Worm (Caenorhabditis elegans) whole organism, L1 larva: ENCODE results near the gene kin-29.

Source experiments
- C16A3.4 ChIP-seq: fragments of 150-350 bp; optimal IDR thresholded peaks from 2 replicates; lab custom pipeline; 2014; ENCODE audit warnings: missing biosample characterization, missing genetic modification characterization
- C34B4.2 ChIP-seq: sonication (generic microtip); optimal IDR thresholded peaks from 2 replicates; lab custom pipeline; 2017; ENCODE audit warnings: mild to moderate bottlenecking, missing genetic modification characterization, missing compliant biosample characterization
- F16B12.6 ChIP-seq: fragments of 150-350 bp; optimal IDR thresholded peaks from 2 replicates; lab custom pipeline; 2014; ENCODE audit warnings: missing biosample characterization, missing genetic modification characterization
- Y116A8C.19 ChIP-seq: sonication (generic microtip); optimal IDR thresholded peaks from 2 replicates; lab custom pipeline; 2016; ENCODE audit warnings: missing compliant biosample characterization, missing genetic modification characterization, borderline replicate concordance
- alr-1 ChIP-seq: fragments of 200-800 bp; sonication (Bioruptor generic); optimal IDR thresholded peaks from 2 replicates; lab custom pipeline; 2018; ENCODE audit warnings: borderline replicate concordance, mild to moderate bottlenecking, missing genetic modification characterization, missing compliant biosample characterization
- ceh-63 ChIP-seq: fragments of 200-800 bp; sonication (Bioruptor generic); optimal IDR thresholded peaks from 2 replicates; lab custom pipeline; 2018; ENCODE audit warnings: mild to moderate bottlenecking, missing genetic modification characterization, missing compliant biosample characterization
- ceh-82 ChIP-seq, 3 experiments: fragments of 150-350 bp in 1 of 3; sonication (generic microtip) in 2 of 3; optimal IDR thresholded peaks; 2 replicates each; lab custom pipeline; 2014 to 2017; ENCODE audit warnings: missing biosample characterization in 3 of 3, missing genetic modification characterization in 3 of 3
- dpl-1 ChIP-seq, 3 experiments: fragments of 150-350 bp in 2 of 3; sonication (generic microtip) in 1 of 3; optimal IDR thresholded peaks; 2 replicates each; lab custom pipeline; 2014 to 2017; ENCODE audit warnings: missing biosample characterization in 3 of 3, missing genetic modification characterization in 3 of 3, missing genetic modification reagents in 3 of 3
- dsc-1 ChIP-seq: sonication (generic microtip); optimal IDR thresholded peaks from 2 replicates; lab custom pipeline; 2016; ENCODE audit warnings: mild to moderate bottlenecking, missing genetic modification characterization, missing compliant biosample characterization
- efl-1 ChIP-seq, 4 experiments: fragments of 150-350 bp; optimal IDR thresholded peaks in 3 of 4; peaks in 1 of 4; 1 replicate in 1 of 4; 2 replicates in 3 of 4; lab custom pipeline; 2014; ENCODE audit warnings: missing biosample characterization in 2 of 4, missing genetic modification characterization in 2 of 4, missing genetic modification reagents in 2 of 4
- elt-2 ChIP-seq: sonication (generic microtip); optimal IDR thresholded peaks from 2 replicates; lab custom pipeline; 2016; ENCODE audit warnings: missing genetic modification characterization, mild to moderate bottlenecking, inconsistent platforms, missing compliant biosample characterization, missing genetic modification reagents
- fkh-10 ChIP-seq: sonication (generic microtip); optimal IDR thresholded peaks from 2 replicates; lab custom pipeline; 2017; ENCODE audit warnings: missing biosample characterization, missing genetic modification reagents, missing genetic modification characterization
- fkh-4 ChIP-seq: sonication (generic microtip); optimal IDR thresholded peaks from 2 replicates; lab custom pipeline; 2016; ENCODE audit warnings: missing compliant biosample characterization, missing genetic modification characterization, borderline replicate concordance
- fkh-8 ChIP-seq: sonication (generic microtip); optimal IDR thresholded peaks from 2 replicates; lab custom pipeline; 2016; ENCODE audit warnings: mild to moderate bottlenecking, missing genetic modification characterization, missing compliant biosample characterization
- fos-1 ChIP-seq: fragments of 150-350 bp; optimal IDR thresholded peaks from 2 replicates; lab custom pipeline; 2014; ENCODE audit warnings: missing biosample characterization, missing genetic modification characterization
- irx-1 ChIP-seq: sonication (generic microtip); optimal IDR thresholded peaks from 2 replicates; lab custom pipeline; 2016; ENCODE audit warnings: missing genetic modification characterization, missing compliant biosample characterization
- isw-1 ChIP-seq: fragments of 200-800 bp; sonication (Bioruptor generic); IDR thresholded peaks from 2 replicates; pipeline ENCODE4 v1.3.6; 2022; ENCODE audit warnings: missing genetic modification characterization, missing compliant biosample characterization
- lin-13 ChIP-seq: fragments of 150-350 bp; optimal IDR thresholded peaks from 2 replicates; lab custom pipeline; 2014; ENCODE audit warnings: missing biosample characterization, missing genetic modification reagents, missing genetic modification characterization
- lin-39 ChIP-seq: fragments of 150-350 bp; optimal IDR thresholded peaks from 2 replicates; lab custom pipeline; 2014; ENCODE audit warnings: missing biosample characterization, missing genetic modification reagents, missing genetic modification characterization
- lsy-2 ChIP-seq, 2 experiments: fragments of 150-350 bp; optimal IDR thresholded peaks; 2 replicates each; lab custom pipeline; 2014; ENCODE audit warnings: missing biosample characterization in 2 of 2, missing genetic modification characterization in 2 of 2
- mab-9 ChIP-seq: fragments of 200-800 bp; sonication (Bioruptor generic); IDR thresholded peaks from 2 replicates; pipeline ENCODE4 v1.3.6; 2022; ENCODE audit warnings: missing genetic modification reagents, missing genetic modification characterization, missing compliant biosample characterization
- nhr-11 ChIP-seq: fragments of 150-350 bp; optimal IDR thresholded peaks from 2 replicates; lab custom pipeline; 2014; ENCODE audit warnings: missing biosample characterization, missing genetic modification characterization
- nhr-19 ChIP-seq: fragments of 200-800 bp; sonication (Bioruptor generic); conservative IDR thresholded peaks from 2 replicates; pipeline ENCODE4 v1.3.6; 2022; ENCODE audit warnings: missing genetic modification characterization, missing compliant biosample characterization
- nhr-47 ChIP-seq: sonication (generic microtip); optimal IDR thresholded peaks from 2 replicates; lab custom pipeline; 2016; ENCODE audit warnings: mild to moderate bottlenecking, missing genetic modification characterization, moderate library complexity, missing compliant biosample characterization
- nhr-71 ChIP-seq: sonication (generic microtip); optimal IDR thresholded peaks from 2 replicates; lab custom pipeline; 2016; ENCODE audit warnings: mild to moderate bottlenecking, missing genetic modification characterization, moderate library complexity, missing compliant biosample characterization
- nhr-76 ChIP-seq: sonication (generic microtip); optimal IDR thresholded peaks from 2 replicates; lab custom pipeline; 2017; ENCODE audit warnings: missing biosample characterization, missing genetic modification characterization
- nhr-85 ChIP-seq: sonication (generic microtip); peaks from one replicate; lab custom pipeline; 2016; ENCODE audit warnings: missing genetic modification characterization, inconsistent platforms, missing compliant biosample characterization
- pax-3 ChIP-seq: fragments of 200-800 bp; sonication (Bioruptor generic); optimal IDR thresholded peaks from 2 replicates; lab custom pipeline; 2018; ENCODE audit warnings: mild to moderate bottlenecking, missing genetic modification characterization, moderate library complexity, missing compliant biosample characterization
- pqm-1 ChIP-seq: sonication (generic microtip); optimal IDR thresholded peaks from 3 replicates; lab custom pipeline; 2017; ENCODE audit warnings: missing biosample characterization, missing genetic modification characterization
- rnt-1 ChIP-seq: sonication (generic microtip); optimal IDR thresholded peaks from 2 replicates; lab custom pipeline; 2016; ENCODE audit warnings: mild to moderate bottlenecking, missing genetic modification characterization, moderate library complexity, missing compliant biosample characterization
- snpc-4 ChIP-seq: fragments of 150-350 bp; optimal IDR thresholded peaks from 2 replicates; lab custom pipeline; 2014; ENCODE audit warnings: missing biosample characterization, missing genetic modification characterization
- sox-4 ChIP-seq: sonication (generic microtip); optimal IDR thresholded peaks from 2 replicates; lab custom pipeline; 2016; ENCODE audit warnings: missing genetic modification characterization, missing compliant biosample characterization
- sptf-1 ChIP-seq: fragments of 150-350 bp; optimal IDR thresholded peaks from 2 replicates; lab custom pipeline; 2014; ENCODE audit warnings: missing biosample characterization, missing genetic modification characterization
- sup-37 ChIP-seq: fragments of 200-800 bp; sonication (Bioruptor generic); optimal IDR thresholded peaks from 2 replicates; lab custom pipeline; 2018; ENCODE audit warnings: mild to moderate bottlenecking, missing genetic modification characterization, missing compliant biosample characterization
- tbx-2 ChIP-seq: sonication (generic microtip); optimal IDR thresholded peaks from 2 replicates; lab custom pipeline; 2016; ENCODE audit warnings: missing genetic modification characterization, missing compliant biosample characterization
- tlp-1 ChIP-seq: fragments of 150-350 bp; optimal IDR thresholded peaks from 2 replicates; lab custom pipeline; 2014; ENCODE audit warnings: missing biosample characterization, missing genetic modification characterization
- unc-98 ChIP-seq: fragments of 200-800 bp; sonication (Bioruptor generic); IDR thresholded peaks from 2 replicates; pipeline ENCODE4 v1.3.6; 2022; ENCODE audit warnings: missing genetic modification characterization, missing compliant biosample characterization
- vab-15 ChIP-seq: sonication (generic microtip); optimal IDR thresholded peaks from 2 replicates; lab custom pipeline; 2017; ENCODE audit warnings: missing genotype, mild to moderate bottlenecking, missing genetic modification characterization, missing compliant biosample characterization
- xbp-1 ChIP-seq: sonication (generic microtip); optimal IDR thresholded peaks from 2 replicates; lab custom pipeline; 2016; ENCODE audit warnings: missing genetic modification characterization, missing compliant biosample characterization
- ztf-4 ChIP-seq: fragments of 150-350 bp; optimal IDR thresholded peaks from 2 replicates; lab custom pipeline; 2014; ENCODE audit warnings: missing biosample characterization, missing genetic modification characterization

kin-29 gene

ce11 chrX:2857070-2857825 lies 5.0 kb upstream of the kin-29 start, which contains the start of gene tra-4 (continued):
- TF ChIP-seq lin-13 (GFP tag; lab: Kevin White, UChicago) = no peak
- no peak for TF ChIP-seq C34B4.2 (tag; lab: Kevin White, UChicago)

- TF ChIP-seq nhr-47 (tag; lab: Kevin White, UChicago) (peak; percentile 61), sox-4 (peak; percentile 49), C34B4.2 (tag; lab: Kevin White, UChicago) (no peak), dsc-1 (tag; lab: Kevin White, UChicago) (peak; percentile 94), pqm-1 (tag; lab: Kevin White, UChicago) (no peak), fkh-4 (tag; lab: Kevin White, UChicago) (peak; percentile 46), fkh-8 (tag; lab: Kevin White, UChicago) (peak; percentile 47), elt-2 (no peak), nhr-71 (tag; lab: Kevin White, UChicago) (peak; percentile 52), pax-3 (tag; lab: Kevin White, UChicago) (peak; percentile 89), lin-39 (no peak), ztf-4 (tag; lab: Kevin White, UChicago) (peak; percentile 35), efl-1 (optimal IDR thresholded peaks at IDR 0.05; lab: Kevin White, UChicago) (no peak), efl-1 (GFP tag; optimal IDR thresholded peaks at IDR 0.05 in 1 of 2; lab: Kevin White, UChicago) (peak in 1 of 2 experiments; percentile 70), xbp-1 (tag; lab: Kevin White, UChicago) (peak; percentile 2)
Measured at ce11 chrX:2853963-2854362, 1.7 kb upstream of the kin-29 start.

ce11 chrX:2843508-2843907 lies 8.7 kb downstream of the kin-29 start:
- TF ChIP-seq nhr-47 (tag; lab: Kevin White, UChicago) = peak; percentile 1
- no peak for TF ChIP-seq tbx-2
- TF ChIP-seq lin-39 = no peak
- peak; percentile 14 for TF ChIP-seq nhr-71 (tag; lab: Kevin White, UChicago)
- peak; percentile 16 for TF ChIP-seq rnt-1 (tag; lab: Kevin White, UChicago)
- TF ChIP-seq dsc-1 (tag; lab: Kevin White, UChicago) = peak; percentile 10
- TF ChIP-seq efl-1 (optimal IDR thresholded peaks at IDR 0.05; lab: Kevin White, UChicago) = no peak
- TF ChIP-seq efl-1 (GFP tag; optimal IDR thresholded peaks at IDR 0.05 in 1 of 2; lab: Kevin White, UChicago) = peak in 1 of 2 experiments; percentile 12
- TF ChIP-seq snpc-4 (tag; lab: Kevin White, UChicago) = peak; percentile 94

- no peak for TF ChIP-seq lin-39
- no peak for TF ChIP-seq nhr-11 (tag; lab: Kevin White, UChicago)
- TF ChIP-seq sptf-1 (tag; lab: Kevin White, UChicago) = no peak
- peak; percentile 81 for TF ChIP-seq elt-2
- no peak for TF ChIP-seq alr-1 (tag; lab: Kevin White, UChicago)
- no peak for TF ChIP-seq xbp-1 (tag; lab: Kevin White, UChicago)
- TF ChIP-seq nhr-71 (tag; lab: Kevin White, UChicago) = peak; percentile 9
- peak; percentile 11 for TF ChIP-seq tlp-1 (tag; lab: Kevin White, UChicago)
- peak; percentile 28 for TF ChIP-seq nhr-85 (tag; lab: Kevin White, UChicago)
- no peak for TF ChIP-seq mab-9
- no peak for TF ChIP-seq fos-1 (tag; lab: Kevin White, UChicago)
- TF ChIP-seq pqm-1 (tag; lab: Kevin White, UChicago) = peak; percentile 68
- TF ChIP-seq C16A3.4 (tag; lab: Kevin White, UChicago) = no peak
- TF ChIP-seq C34B4.2 (tag; lab: Kevin White, UChicago) = no peak
- peak; percentile 35 for TF ChIP-seq F16B12.6 (tag; lab: Kevin White, UChicago)
- TF ChIP-seq dpl-1 (GFP tag; optimal IDR thresholded peaks at IDR 0.05; lab: Kevin White, UChicago) = peak in 1 of 3 experiments; percentile 29
- TF ChIP-seq efl-1 (optimal IDR thresholded peaks at IDR 0.05; lab: Kevin White, UChicago) = peak in 1 of 2 experiments; percentile 12
- TF ChIP-seq efl-1 (GFP tag; optimal IDR thresholded peaks at IDR 0.05 in 1 of 2; lab: Kevin White, UChicago) = peak in 1 of 2 experiments; percentile 86
Measured at ce11 chrX:2841754-2842153, 10.5 kb downstream of the kin-29 start.

ce11 chrX:2840287-2840686 lies 12.0 kb downstream of the kin-29 start, which contains the start of gene Y71H10B.1:
Y71H10B.1 (minus strand) TSS chrX:2840292.
- no peak for TF ChIP-seq irx-1 (tag; lab: Kevin White, UChicago)
- TF ChIP-seq ceh-82 (tag; optimal IDR thresholded peaks at IDR 0.05; lab: Kevin White, UChicago) = no peak
- peak; percentile 15; the same call in 1 of the 2 replicates for TF ChIP-seq nhr-19
- TF ChIP-seq fkh-10 = no peak
- TF ChIP-seq C34B4.2 (tag; lab: Kevin White, UChicago) = no peak
- no peak for TF ChIP-seq F16B12.6 (tag; lab: Kevin White, UChicago)
- TF ChIP-seq sup-37 (GFP tag; lab: Kevin White, UChicago) = no peak
- TF ChIP-seq pqm-1 (tag; lab: Kevin White, UChicago) = no peak
- no peak for TF ChIP-seq ceh-63 (GFP tag; lab: Kevin White, UChicago)
- no peak for TF ChIP-seq Y116A8C.19
- TF ChIP-seq tbx-2 = no peak
- no peak for TF ChIP-seq vab-15
- TF ChIP-seq nhr-76 = no peak
- no peak for TF ChIP-seq lin-13 (GFP tag; lab: Kevin White, UChicago)
- TF ChIP-seq isw-1 (GFP tag; lab: Robert Waterston, UW) = no peak
- TF ChIP-seq nhr-11 (tag; lab: Kevin White, UChicago) = no peak
- no peak for TF ChIP-seq unc-98 (GFP tag; lab: Robert Waterston, UW)
- no peak for TF ChIP-seq fkh-4 (tag; lab: Kevin White, UChicago)
- TF ChIP-seq lsy-2 (tag; optimal IDR thresholded peaks at IDR 0.05; lab: Kevin White, UChicago) = no peak
